Worm (Caenorhabditis elegans) whole organism, L1 larva: ENCODE data around the gene F55C5.10.
A peak's percentile ranks its signal among the peaks of the same experiment; 100 is the strongest.

Source experiments
- C04F5.9 ChIP-seq: sonication (generic microtip); optimal IDR thresholded peaks from 2 replicates; lab custom pipeline; 2016; ENCODE audit warnings: missing genetic modification characterization, missing compliant biosample characterization
- C16A3.4 ChIP-seq: fragments of 150-350 bp; optimal IDR thresholded peaks from 2 replicates; lab custom pipeline; 2014; ENCODE audit warnings: missing biosample characterization, missing genetic modification characterization
- F16B12.6 ChIP-seq: fragments of 150-350 bp; optimal IDR thresholded peaks from 2 replicates; lab custom pipeline; 2014; ENCODE audit warnings: missing biosample characterization, missing genetic modification characterization
- aha-1 ChIP-seq: fragments of 150-350 bp; optimal IDR thresholded peaks from 2 replicates; lab custom pipeline; 2014; ENCODE audit warnings: missing biosample characterization, missing genetic modification characterization
- alr-1 ChIP-seq: fragments of 200-800 bp; sonication (Bioruptor generic); optimal IDR thresholded peaks from 2 replicates; lab custom pipeline; 2018; ENCODE audit warnings: borderline replicate concordance, mild to moderate bottlenecking, missing genetic modification characterization, missing compliant biosample characterization
- aly-2 ChIP-seq: fragments of 150-350 bp; optimal IDR thresholded peaks from 2 replicates; lab custom pipeline; 2014; ENCODE audit warnings: missing biosample characterization, missing genetic modification characterization
- ama-1 ChIP-seq: fragments of 150-350 bp; optimal IDR thresholded peaks from 2 replicates; lab custom pipeline; 2014
- blmp-1 ChIP-seq: fragments of 150-350 bp; optimal IDR thresholded peaks from 2 replicates; lab custom pipeline; 2014; ENCODE audit warnings: missing biosample characterization, missing genetic modification characterization
- ceh-8 ChIP-seq: fragments of 200-800 bp; sonication (Bioruptor generic); optimal IDR thresholded peaks from 2 replicates; lab custom pipeline; 2018; ENCODE audit warnings: mild to moderate bottlenecking, missing genetic modification characterization, moderate library complexity, missing compliant biosample characterization
- ceh-88 ChIP-seq: fragments of 200-800 bp; sonication (Bioruptor generic); IDR thresholded peaks from 2 replicates; pipeline ENCODE4 v1.3.6; 2022; ENCODE audit warnings: missing genetic modification characterization, missing compliant biosample characterization
- efl-1 ChIP-seq, 4 experiments: fragments of 150-350 bp; optimal IDR thresholded peaks in 3 of 4; peaks in 1 of 4; 1 replicate in 1 of 4; 2 replicates in 3 of 4; lab custom pipeline; 2014; ENCODE audit warnings: missing biosample characterization in 2 of 4, missing genetic modification characterization in 2 of 4, missing genetic modification reagents in 2 of 4
- egl-13 ChIP-seq: sonication (generic microtip); optimal IDR thresholded peaks from 2 replicates; lab custom pipeline; 2016; ENCODE audit warnings: missing genotype, missing genetic modification reagents, missing genetic modification characterization, missing compliant biosample characterization
- elt-2 ChIP-seq: sonication (generic microtip); optimal IDR thresholded peaks from 2 replicates; lab custom pipeline; 2016; ENCODE audit warnings: missing genetic modification characterization, mild to moderate bottlenecking, inconsistent platforms, missing compliant biosample characterization, missing genetic modification reagents
- elt-3 ChIP-seq, 6 experiments: fragments of 150-350 bp in 1 of 6; sonication (generic microtip); optimal IDR thresholded peaks; 2 replicates each; lab custom pipeline; 2017 to 2018; ENCODE audit warnings: missing biosample characterization in 6 of 6, missing genetic modification characterization in 6 of 6, inconsistent platforms in 1 of 6
- fkh-10 ChIP-seq: sonication (generic microtip); optimal IDR thresholded peaks from 2 replicates; lab custom pipeline; 2017; ENCODE audit warnings: missing biosample characterization, missing genetic modification reagents, missing genetic modification characterization
- fkh-4 ChIP-seq: sonication (generic microtip); optimal IDR thresholded peaks from 2 replicates; lab custom pipeline; 2016; ENCODE audit warnings: missing compliant biosample characterization, missing genetic modification characterization, borderline replicate concordance
- fkh-8 ChIP-seq: sonication (generic microtip); optimal IDR thresholded peaks from 2 replicates; lab custom pipeline; 2016; ENCODE audit warnings: mild to moderate bottlenecking, missing genetic modification characterization, missing compliant biosample characterization
- fos-1 ChIP-seq: fragments of 150-350 bp; optimal IDR thresholded peaks from 2 replicates; lab custom pipeline; 2014; ENCODE audit warnings: missing biosample characterization, missing genetic modification characterization
- grh-1 ChIP-seq: fragments of 200-800 bp; sonication (Bioruptor generic); IDR thresholded peaks from 2 replicates; pipeline ENCODE4 v1.3.6; 2022; ENCODE audit warnings: missing genetic modification reagents, missing genetic modification characterization, missing compliant biosample characterization
- isw-1 ChIP-seq: fragments of 200-800 bp; sonication (Bioruptor generic); IDR thresholded peaks from 2 replicates; pipeline ENCODE4 v1.3.6; 2022; ENCODE audit warnings: missing genetic modification characterization, missing compliant biosample characterization
- jun-1 ChIP-seq: fragments of 150-350 bp; optimal IDR thresholded peaks from 2 replicates; lab custom pipeline; 2014; ENCODE audit warnings: missing biosample characterization, missing genetic modification reagents, missing genetic modification characterization
- lin-13 ChIP-seq: fragments of 150-350 bp; optimal IDR thresholded peaks from 2 replicates; lab custom pipeline; 2014; ENCODE audit warnings: missing biosample characterization, missing genetic modification reagents, missing genetic modification characterization
- lin-35 ChIP-seq, 2 experiments: fragments of 150-350 bp; optimal IDR thresholded peaks; 2 replicates each; lab custom pipeline; 2014; ENCODE audit warnings: missing biosample characterization in 2 of 2, missing genetic modification characterization in 2 of 2, missing genetic modification reagents in 2 of 2
- lir-3 ChIP-seq: sonication (generic microtip); optimal IDR thresholded peaks from 2 replicates; lab custom pipeline; 2016; ENCODE audit warnings: mild to moderate bottlenecking, missing genetic modification characterization, moderate library complexity, missing compliant biosample characterization; ENCODE audit not compliant: poor library complexity
- lsy-2 ChIP-seq, 2 experiments: fragments of 150-350 bp; optimal IDR thresholded peaks; 2 replicates each; lab custom pipeline; 2014; ENCODE audit warnings: missing biosample characterization in 2 of 2, missing genetic modification characterization in 2 of 2
- mab-9 ChIP-seq: fragments of 200-800 bp; sonication (Bioruptor generic); IDR thresholded peaks from 2 replicates; pipeline ENCODE4 v1.3.6; 2022; ENCODE audit warnings: missing genetic modification reagents, missing genetic modification characterization, missing compliant biosample characterization
- mdl-1 ChIP-seq, 2 experiments: fragments of 150-350 bp; optimal IDR thresholded peaks; 2 replicates each; lab custom pipeline; 2014 to 2017; ENCODE audit warnings: missing biosample characterization in 2 of 2, missing genetic modification characterization in 2 of 2, inconsistent platforms in 1 of 2
- mef-2 ChIP-seq: fragments of 150-350 bp; optimal IDR thresholded peaks from 2 replicates; lab custom pipeline; 2014; ENCODE audit warnings: missing biosample characterization, missing genetic modification characterization
- nhr-11 ChIP-seq: fragments of 150-350 bp; optimal IDR thresholded peaks from 2 replicates; lab custom pipeline; 2014; ENCODE audit warnings: missing biosample characterization, missing genetic modification characterization
- nhr-19 ChIP-seq: fragments of 200-800 bp; sonication (Bioruptor generic); conservative IDR thresholded peaks from 2 replicates; pipeline ENCODE4 v1.3.6; 2022; ENCODE audit warnings: missing genetic modification characterization, missing compliant biosample characterization
- nhr-20 ChIP-seq: sonication (generic microtip); optimal IDR thresholded peaks from 2 replicates; lab custom pipeline; 2016; ENCODE audit warnings: mild to moderate bottlenecking, missing genetic modification characterization, missing compliant biosample characterization
- nhr-47 ChIP-seq: sonication (generic microtip); optimal IDR thresholded peaks from 2 replicates; lab custom pipeline; 2016; ENCODE audit warnings: mild to moderate bottlenecking, missing genetic modification characterization, moderate library complexity, missing compliant biosample characterization
- nhr-71 ChIP-seq: sonication (generic microtip); optimal IDR thresholded peaks from 2 replicates; lab custom pipeline; 2016; ENCODE audit warnings: mild to moderate bottlenecking, missing genetic modification characterization, moderate library complexity, missing compliant biosample characterization
- nhr-76 ChIP-seq: sonication (generic microtip); optimal IDR thresholded peaks from 2 replicates; lab custom pipeline; 2017; ENCODE audit warnings: missing biosample characterization, missing genetic modification characterization
- nhr-85 ChIP-seq: sonication (generic microtip); peaks from one replicate; lab custom pipeline; 2016; ENCODE audit warnings: missing genetic modification characterization, inconsistent platforms, missing compliant biosample characterization
- pag-3 ChIP-seq: sonication (generic microtip); optimal IDR thresholded peaks from 2 replicates; lab custom pipeline; 2017; ENCODE audit warnings: missing genetic modification characterization, mild to moderate bottlenecking, missing compliant biosample characterization, antibody characterized with exemption, borderline replicate concordance; ENCODE audit not compliant: insufficient read depth
- pqm-1 ChIP-seq: sonication (generic microtip); optimal IDR thresholded peaks from 3 replicates; lab custom pipeline; 2017; ENCODE audit warnings: missing biosample characterization, missing genetic modification characterization
- rnt-1 ChIP-seq: sonication (generic microtip); optimal IDR thresholded peaks from 2 replicates; lab custom pipeline; 2016; ENCODE audit warnings: mild to moderate bottlenecking, missing genetic modification characterization, moderate library complexity, missing compliant biosample characterization
- skn-1 ChIP-seq: fragments of 150-350 bp; optimal IDR thresholded peaks from 2 replicates; lab custom pipeline; 2014; ENCODE audit warnings: missing biosample characterization, missing genetic modification characterization
- snpc-4 ChIP-seq: fragments of 150-350 bp; optimal IDR thresholded peaks from 2 replicates; lab custom pipeline; 2014; ENCODE audit warnings: missing biosample characterization, missing genetic modification characterization
- snu-23 ChIP-seq: sonication (generic microtip); optimal IDR thresholded peaks from 2 replicates; lab custom pipeline; 2016; ENCODE audit warnings: missing genetic modification characterization, missing compliant biosample characterization
- sptf-1 ChIP-seq: fragments of 150-350 bp; optimal IDR thresholded peaks from 2 replicates; lab custom pipeline; 2014; ENCODE audit warnings: missing biosample characterization, missing genetic modification characterization
- sup-37 ChIP-seq: fragments of 200-800 bp; sonication (Bioruptor generic); optimal IDR thresholded peaks from 2 replicates; lab custom pipeline; 2018; ENCODE audit warnings: mild to moderate bottlenecking, missing genetic modification characterization, missing compliant biosample characterization
- tbx-2 ChIP-seq: sonication (generic microtip); optimal IDR thresholded peaks from 2 replicates; lab custom pipeline; 2016; ENCODE audit warnings: missing genetic modification characterization, missing compliant biosample characterization
- unc-30 ChIP-seq: sonication (generic microtip); optimal IDR thresholded peaks from 2 replicates; lab custom pipeline; 2017; ENCODE audit warnings: missing biosample characterization, missing genetic modification characterization
- unc-62 ChIP-seq: fragments of 150-350 bp; optimal IDR thresholded peaks from 2 replicates; lab custom pipeline; 2014; ENCODE audit warnings: missing biosample characterization, missing genetic modification reagents, missing genetic modification characterization
- unc-86 ChIP-seq: sonication (generic microtip); optimal IDR thresholded peaks from 2 replicates; lab custom pipeline; 2016; ENCODE audit warnings: missing genetic modification characterization, missing compliant biosample characterization
- unc-98 ChIP-seq: fragments of 200-800 bp; sonication (Bioruptor generic); IDR thresholded peaks from 2 replicates; pipeline ENCODE4 v1.3.6; 2022; ENCODE audit warnings: missing genetic modification characterization, missing compliant biosample characterization
- zag-1 ChIP-seq: fragments of 150-350 bp; optimal IDR thresholded peaks from 2 replicates; lab custom pipeline; 2014; ENCODE audit warnings: missing biosample characterization, missing genetic modification characterization
- ztf-11 ChIP-seq, 2 experiments: sonication (generic microtip); optimal IDR thresholded peaks; 2 replicates each; lab custom pipeline; 2016 to 2017; ENCODE audit warnings: missing genetic modification characterization in 2 of 2, missing biosample characterization in 1 of 2, missing compliant biosample characterization in 1 of 2

Gene F55C5.10

ce11 chrV:12298184-12298583 is 14.9 kb downstream of the F55C5.10 start:
- peak; percentile 27 for TF ChIP-seq elt-2
- no peak for TF ChIP-seq C04F5.9
- TF ChIP-seq fos-1: no peak
- no peak for TF ChIP-seq unc-98 (GFP tag; lab: Robert Waterston, UW)
- no peak for TF ChIP-seq efl-1 (optimal IDR thresholded peaks at IDR 0.05; lab: Kevin White, UChicago)
- peak in 1 of 2 experiments; percentile 54 for TF ChIP-seq efl-1 (GFP tag; optimal IDR thresholded peaks at IDR 0.05 in 1 of 2; lab: Kevin White, UChicago)
- peak; percentile 43 for TF ChIP-seq blmp-1 (tag; lab: Kevin White, UChicago)
- no peak for TF ChIP-seq zag-1

DNA sequence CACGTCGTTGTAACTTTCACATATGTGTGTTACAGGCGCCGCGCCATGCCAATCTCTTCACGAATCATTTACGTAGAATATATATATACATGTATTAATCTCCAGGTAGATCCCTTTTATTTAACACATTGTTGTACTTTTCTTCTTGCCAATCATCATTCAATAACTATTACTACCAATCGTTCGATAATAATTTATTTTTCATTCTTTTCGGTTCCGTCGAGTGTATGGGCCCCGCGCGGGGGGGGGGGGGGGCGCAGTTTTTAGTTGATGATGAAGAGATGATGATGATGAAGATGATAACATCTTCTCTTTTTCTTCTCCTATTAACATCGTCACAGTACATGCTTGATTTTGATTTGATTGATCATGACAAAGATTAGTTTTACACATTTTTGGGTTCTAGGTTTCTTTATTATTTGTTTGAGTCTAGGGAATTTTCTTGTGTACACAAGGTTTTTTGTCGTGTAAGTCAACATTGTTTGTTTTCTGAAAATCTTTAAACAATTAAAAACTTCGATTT is 16.0 kb downstream of the F55C5.10 start:
- TF ChIP-seq skn-1 (tag; lab: Kevin White, UChicago): no peak
- TF ChIP-seq fos-1: no peak
- TF ChIP-seq lir-3: no peak
- no peak for TF ChIP-seq alr-1 (tag; lab: Kevin White, UChicago)
- no peak for TF ChIP-seq isw-1 (GFP tag; lab: Robert Waterston, UW)
- TF ChIP-seq jun-1 (tag; lab: Kevin White, UChicago): no peak
- TF ChIP-seq nhr-76 (tag; lab: Kevin White, UChicago): no peak
- TF ChIP-seq nhr-19 (GFP tag; lab: Robert Waterston, UW): 0 out of 2 replicates have a peak, but pooled peaks have one; percentile 7
- TF ChIP-seq lin-13 (GFP tag; lab: Kevin White, UChicago): no peak
- TF ChIP-seq pqm-1 (tag; lab: Kevin White, UChicago): no peak
- no peak for TF ChIP-seq pag-3 (tag; lab: Kevin White, UChicago)
- TF ChIP-seq unc-86 (tag; lab: Kevin White, UChicago): no peak
- no peak for TF ChIP-seq efl-1 (optimal IDR thresholded peaks at IDR 0.05; lab: Kevin White, UChicago)
- TF ChIP-seq efl-1 (GFP tag; optimal IDR thresholded peaks at IDR 0.05 in 1 of 2; lab: Kevin White, UChicago): peak in 1 of 2 experiments; percentile 36
- peak; percentile 15 for TF ChIP-seq nhr-71 (tag; lab: Kevin White, UChicago)
- TF ChIP-seq grh-1 (GFP tag; lab: Robert Waterston, UW): no peak
- no peak for TF ChIP-seq nhr-11
- no peak for TF ChIP-seq mdl-1 (tag; optimal IDR thresholded peaks at IDR 0.05; lab: Kevin White, UChicago)
- TF ChIP-seq lsy-2 (tag; optimal IDR thresholded peaks at IDR 0.05; lab: Kevin White, UChicago): no peak
- TF ChIP-seq F16B12.6 (tag; lab: Kevin White, UChicago): no peak
- TF ChIP-seq nhr-85: peak; percentile 90
- no peak for TF ChIP-seq ama-1
- TF ChIP-seq egl-13 (tag; lab: Kevin White, UChicago): no peak
- no peak for TF ChIP-seq mef-2 (tag; lab: Kevin White, UChicago)
- no peak for TF ChIP-seq tbx-2 (tag; lab: Kevin White, UChicago)
- peak; percentile 53 for TF ChIP-seq blmp-1 (tag; lab: Kevin White, UChicago)
- peak; percentile 46 for TF ChIP-seq nhr-20 (tag; lab: Kevin White, UChicago)
- TF ChIP-seq unc-62 (GFP tag; lab: Kevin White, UChicago): no peak
- no peak for TF ChIP-seq snu-23 (GFP tag; lab: Kevin White, UChicago)
- no peak for TF ChIP-seq fkh-10 (GFP tag; lab: Kevin White, UChicago)
- no peak for TF ChIP-seq nhr-47 (tag; lab: Kevin White, UChicago)
- TF ChIP-seq fkh-8: no peak
- TF ChIP-seq lin-35 (GFP tag; optimal IDR thresholded peaks at IDR 0.05; lab: Kevin White, UChicago): no peak
- TF ChIP-seq aly-2 (tag; lab: Kevin White, UChicago): no peak
- TF ChIP-seq elt-3 (tag; optimal IDR thresholded peaks at IDR 0.05; lab: Kevin White, UChicago): peak in 2 of 6 experiments; percentile 6 to 23
- no peak for TF ChIP-seq C16A3.4 (tag; lab: Kevin White, UChicago)
- TF ChIP-seq ceh-88: no peak
- TF ChIP-seq ceh-8 (GFP tag; lab: Kevin White, UChicago): no peak
- no peak for TF ChIP-seq sup-37 (GFP tag; lab: Kevin White, UChicago)
- TF ChIP-seq unc-30 (tag; lab: Kevin White, UChicago): no peak
- no peak for TF ChIP-seq zag-1
- no peak for TF ChIP-seq ztf-11 (tag; optimal IDR thresholded peaks at IDR 0.05; lab: Kevin White, UChicago)
- no peak for TF ChIP-seq sptf-1 (tag; lab: Kevin White, UChicago)
- TF ChIP-seq rnt-1 (tag; lab: Kevin White, UChicago): no peak
- no peak for TF ChIP-seq snpc-4 (tag; lab: Kevin White, UChicago)
- no peak for TF ChIP-seq mab-9
- TF ChIP-seq aha-1 (tag; lab: Kevin White, UChicago): no peak
- TF ChIP-seq fkh-4: no peak
